Fruit fly (Drosophila melanogaster) whole organism, prepupa: ENCODE results near the gene CG7573.

Experiments
- Blimp-1 ChIP-seq: fragments of 200-800 bp; sonication (Bioruptor generic); optimal IDR thresholded peaks from 3 replicates; lab custom pipeline; 2017; ENCODE audit warnings: missing biosample characterization, missing genetic modification characterization, mild to moderate bottlenecking, moderate library complexity, missing genetic modification reagents
- CG10669 ChIP-seq: fragments of 200-800 bp; sonication (Bioruptor generic); optimal IDR thresholded peaks from 3 replicates; lab custom pipeline; 2018; ENCODE audit warnings: missing biosample characterization, mild to moderate bottlenecking, missing genetic modification characterization, moderate library complexity
- CG11294 ChIP-seq: fragments of 200-800 bp; sonication (Bioruptor generic); IDR thresholded peaks from 2 replicates; pipeline ENCODE4 v1.3.6; 2022; ENCODE audit warnings: missing biosample characterization, missing genetic modification characterization
- CG11902 ChIP-seq: fragments of 200-800 bp; sonication (Bioruptor generic); optimal IDR thresholded peaks from 3 replicates; lab custom pipeline; 2016; ENCODE audit warnings: missing biosample characterization, missing genetic modification characterization
- CG15336 ChIP-seq: fragments of 200-800 bp; sonication (Bioruptor generic); IDR thresholded peaks from 2 replicates; pipeline ENCODE4 v1.3.6; 2022; ENCODE audit warnings: missing biosample characterization, missing genetic modification characterization
- CG1621 ChIP-seq: fragments of 200-800 bp; sonication (Bioruptor generic); optimal IDR thresholded peaks from 3 replicates; lab custom pipeline; 2018; ENCODE audit warnings: missing biosample characterization, mild to moderate bottlenecking, missing genetic modification characterization
- CG3032 ChIP-seq: fragments of 200-800 bp; optimal IDR thresholded peaks from 2 replicates; lab custom pipeline; 2019; ENCODE audit warnings: missing biosample characterization, mild to moderate bottlenecking, missing genetic modification characterization, moderate library complexity
- CG32006 ChIP-seq: fragments of 200-800 bp; sonication (Bioruptor generic); optimal IDR thresholded peaks from 3 replicates; lab custom pipeline; 2017; ENCODE audit warnings: missing biosample characterization, mild to moderate bottlenecking, missing genetic modification characterization
- CG3919 ChIP-seq: fragments of 200-800 bp; sonication (Bioruptor generic); optimal IDR thresholded peaks from 3 replicates; lab custom pipeline; 2016; ENCODE audit warnings: missing biosample characterization, missing genetic modification characterization
- CG6276 ChIP-seq: fragments of 200-800 bp; sonication (Bioruptor generic); optimal IDR thresholded peaks from 2 replicates; lab custom pipeline; 2017; ENCODE audit warnings: missing biosample characterization, mild to moderate bottlenecking, missing genetic modification characterization
- CG6792 ChIP-seq: fragments of 200-800 bp; sonication (Bioruptor generic); optimal IDR thresholded peaks from 3 replicates; lab custom pipeline; 2016; ENCODE audit warnings: missing biosample characterization, missing genetic modification characterization
- CG6808 ChIP-seq: fragments of 200-800 bp; sonication (Bioruptor generic); optimal IDR thresholded peaks from 3 replicates; lab custom pipeline; 2017; ENCODE audit warnings: missing biosample characterization, missing genetic modification characterization, mild to moderate bottlenecking, moderate library complexity, missing genetic modification reagents
- CG6854 ChIP-seq: fragments of 200-800 bp; sonication (Bioruptor generic); optimal IDR thresholded peaks from 2 replicates; lab custom pipeline; 2017; ENCODE audit warnings: missing biosample characterization, mild to moderate bottlenecking, missing genetic modification characterization
- CG8319 ChIP-seq: fragments of 200-800 bp; sonication (Bioruptor generic); optimal IDR thresholded peaks from 3 replicates; lab custom pipeline; 2016; ENCODE audit warnings: missing biosample characterization, missing genetic modification characterization
- Eip93F ChIP-seq: fragments of 200-800 bp; sonication (Bioruptor generic); optimal IDR thresholded peaks from 2 replicates; lab custom pipeline; 2016; ENCODE audit warnings: missing biosample characterization, mild to moderate bottlenecking, missing genetic modification characterization
- Ets21C ChIP-seq: fragments of 200-800 bp; sonication (Bioruptor generic); optimal IDR thresholded peaks from 3 replicates; lab custom pipeline; 2016; ENCODE audit warnings: missing biosample characterization, missing genetic modification characterization
- Ets96B ChIP-seq: fragments of 200-800 bp; optimal IDR thresholded peaks from 2 replicates; lab custom pipeline; 2019; ENCODE audit warnings: missing biosample characterization, mild to moderate bottlenecking, missing genetic modification characterization, moderate library complexity
- Gug ChIP-seq: fragments of 200-800 bp; sonication (Bioruptor generic); IDR thresholded peaks from 2 replicates; pipeline ENCODE4 v1.3.6; 2022; ENCODE audit warnings: missing biosample characterization, missing genetic modification characterization
- Hr38 ChIP-seq: sonication (Bioruptor generic); optimal IDR thresholded peaks from 2 replicates; lab custom pipeline; 2016; ENCODE audit warnings: missing biosample characterization, missing genetic modification characterization
- Hr39 ChIP-seq: fragments of 200-800 bp; sonication (Bioruptor generic); optimal IDR thresholded peaks from 2 replicates; lab custom pipeline; 2016; ENCODE audit warnings: missing biosample characterization, missing genetic modification characterization
- Lpt ChIP-seq: fragments of 200-800 bp; sonication (Bioruptor generic); optimal IDR thresholded peaks from 3 replicates; lab custom pipeline; 2016; ENCODE audit warnings: missing biosample characterization, missing genetic modification characterization
- Sox14 ChIP-seq: fragments of 200-800 bp; sonication (Bioruptor generic); optimal IDR thresholded peaks from 3 replicates; lab custom pipeline; 2016; ENCODE audit warnings: missing biosample characterization, missing genetic modification characterization
- Sox15 ChIP-seq: fragments of 200-800 bp; sonication (Bioruptor generic); optimal IDR thresholded peaks from 3 replicates; lab custom pipeline; 2016; ENCODE audit warnings: missing biosample characterization, missing genetic modification characterization
- acj6 ChIP-seq: fragments of 200-800 bp; sonication (Bioruptor generic); optimal IDR thresholded peaks from 3 replicates; lab custom pipeline; 2016; ENCODE audit warnings: missing biosample characterization, missing genetic modification characterization
- cyc ChIP-seq: fragments of 200-800 bp; sonication (Bioruptor generic); optimal IDR thresholded peaks from 3 replicates; lab custom pipeline; 2016; ENCODE audit warnings: missing biosample characterization, missing genetic modification characterization
- dac ChIP-seq: fragments of 200-800 bp; sonication (Bioruptor generic); optimal IDR thresholded peaks from 2 replicates; lab custom pipeline; 2017; ENCODE audit warnings: missing biosample characterization, mild to moderate bottlenecking, missing genetic modification characterization
- dsx ChIP-seq: fragments of 200-800 bp; optimal IDR thresholded peaks from 3 replicates; lab custom pipeline; 2019; ENCODE audit warnings: missing biosample characterization, mild to moderate bottlenecking, missing genetic modification characterization, moderate library complexity; ENCODE audit not compliant: poor library complexity, severe bottlenecking
- eg ChIP-seq: fragments of 200-800 bp; sonication (Bioruptor generic); IDR thresholded peaks from 3 replicates; pipeline ENCODE4 v1.3.6; 2022; ENCODE audit warnings: missing biosample characterization, missing genetic modification characterization
- esn ChIP-seq: fragments of 200-800 bp; sonication (Bioruptor generic); optimal IDR thresholded peaks from 2 replicates; lab custom pipeline; 2016; ENCODE audit warnings: missing biosample characterization, mild to moderate bottlenecking, missing genetic modification characterization, moderate library complexity
- fkh ChIP-seq: fragments of 200-800 bp; sonication (Bioruptor generic); optimal IDR thresholded peaks from 3 replicates; lab custom pipeline; 2017; ENCODE audit warnings: missing biosample characterization, mild to moderate bottlenecking, missing genetic modification characterization, moderate library complexity
- lz ChIP-seq: fragments of 200-800 bp; sonication (Bioruptor generic); optimal IDR thresholded peaks from 3 replicates; lab custom pipeline; 2016; ENCODE audit warnings: missing biosample characterization, missing genetic modification characterization
- net ChIP-seq: fragments of 200-800 bp; sonication (Bioruptor generic); optimal IDR thresholded peaks from 3 replicates; lab custom pipeline; 2016; ENCODE audit warnings: missing biosample characterization, missing genetic modification characterization
- pdm3 ChIP-seq: fragments of 200-800 bp; sonication (Bioruptor generic); optimal IDR thresholded peaks from 3 replicates; lab custom pipeline; 2016; ENCODE audit warnings: missing biosample characterization, missing genetic modification characterization
- salr ChIP-seq, 2 experiments: fragments of 200-800 bp; sonication (Bioruptor generic); optimal IDR thresholded peaks; 3 replicates each; lab custom pipeline; 2016 to 2018; ENCODE audit warnings: missing biosample characterization in 2 of 2, missing genetic modification characterization in 2 of 2, mild to moderate bottlenecking in 1 of 2
- spab ChIP-seq: fragments of 200-800 bp; sonication (Bioruptor generic); optimal IDR thresholded peaks from 2 replicates; lab custom pipeline; 2017; ENCODE audit warnings: missing biosample characterization, mild to moderate bottlenecking, missing genetic modification characterization, missing genetic modification reagents
- ss ChIP-seq, 2 experiments: fragments of 200-800 bp; sonication (Bioruptor generic); optimal IDR thresholded peaks; 2 replicates in 1 of 2; 3 replicates in 1 of 2; lab custom pipeline; 2017 to 2018; ENCODE audit warnings: mild to moderate bottlenecking in 2 of 2, missing biosample characterization in 2 of 2, missing genetic modification characterization in 2 of 2, moderate library complexity in 1 of 2
- svp ChIP-seq: fragments of 200-800 bp; sonication (Bioruptor generic); peaks from one replicate; lab custom pipeline; 2016; ENCODE audit warnings: missing biosample characterization, missing genetic modification characterization
- topi ChIP-seq: fragments of 200-800 bp; sonication (Bioruptor generic); optimal IDR thresholded peaks from 3 replicates; lab custom pipeline; 2016; ENCODE audit warnings: missing biosample characterization, missing genetic modification characterization
- vri ChIP-seq: fragments of 200-800 bp; sonication (Bioruptor generic); optimal IDR thresholded peaks from 3 replicates; lab custom pipeline; 2016; ENCODE audit warnings: missing biosample characterization, mild to moderate bottlenecking, missing genetic modification characterization

CG7573 gene

DNA sequence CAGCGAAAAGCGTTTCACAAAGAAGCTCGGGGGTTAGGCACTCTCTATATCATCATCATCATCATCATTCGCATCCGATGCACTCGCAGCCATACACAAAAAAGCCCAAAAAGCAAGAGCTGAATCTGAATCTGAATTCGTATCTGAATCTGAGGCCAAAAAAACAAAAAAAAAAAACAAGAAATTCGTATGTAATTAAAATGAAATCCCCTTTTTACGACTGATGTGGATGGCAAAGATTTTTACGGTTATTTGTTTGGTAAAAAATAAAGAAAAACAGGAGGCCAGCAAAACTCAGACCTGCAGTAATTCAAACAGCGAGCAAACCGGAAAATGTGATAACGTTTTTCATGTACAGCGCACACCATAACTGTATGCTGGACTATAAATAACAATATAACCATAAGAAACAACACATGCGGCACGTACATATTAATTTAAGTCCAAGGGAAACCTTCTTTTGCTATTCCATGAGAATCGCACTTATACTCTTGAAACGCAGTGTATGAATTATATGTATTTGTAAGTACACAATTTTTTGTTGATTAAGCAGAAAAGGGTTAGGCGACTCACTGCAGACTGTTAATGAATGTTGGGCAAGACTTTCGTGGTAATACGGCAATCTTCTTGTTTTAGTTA lies 7.1 kb downstream of the CG7573 start (continued):
- TF ChIP-seq CG6808 (GFP tag; lab: Kevin White, UChicago): peak; percentile 48
- peak; percentile 85 for TF ChIP-seq CG6792
- TF ChIP-seq CG11294 (GFP tag; lab: Robert Waterston, UW): peak; percentile 68; the same call in 1 of the 2 replicates
- TF ChIP-seq CG15336: peak; percentile 77
- peak; percentile 82 for TF ChIP-seq CG3919 (GFP tag; lab: Kevin White, UChicago)
- TF ChIP-seq Hr39: peak; percentile 98
- peak; percentile 56 for TF ChIP-seq CG1621 (tag; lab: Kevin White, UChicago)
- peak; percentile 15 for TF ChIP-seq Lpt (GFP tag; lab: Kevin White, UChicago)
- peak; percentile 91 for TF ChIP-seq Eip93F (GFP tag; lab: Kevin White, UChicago)
- peak; percentile 94 for TF ChIP-seq Ets21C (GFP tag; lab: Kevin White, UChicago)
- TF ChIP-seq ss (GFP tag; optimal IDR thresholded peaks at IDR 0.05; lab: Kevin White, UChicago): peak in 1 of 2 experiments; percentile 62
- peak; percentile 74 for TF ChIP-seq CG32006 (GFP tag; lab: Kevin White, UChicago)
- TF ChIP-seq acj6 (GFP tag; lab: Kevin White, UChicago): peak; percentile 88
- TF ChIP-seq Gug (GFP tag; lab: Robert Waterston, UW): peak; percentile 73

DNA sequence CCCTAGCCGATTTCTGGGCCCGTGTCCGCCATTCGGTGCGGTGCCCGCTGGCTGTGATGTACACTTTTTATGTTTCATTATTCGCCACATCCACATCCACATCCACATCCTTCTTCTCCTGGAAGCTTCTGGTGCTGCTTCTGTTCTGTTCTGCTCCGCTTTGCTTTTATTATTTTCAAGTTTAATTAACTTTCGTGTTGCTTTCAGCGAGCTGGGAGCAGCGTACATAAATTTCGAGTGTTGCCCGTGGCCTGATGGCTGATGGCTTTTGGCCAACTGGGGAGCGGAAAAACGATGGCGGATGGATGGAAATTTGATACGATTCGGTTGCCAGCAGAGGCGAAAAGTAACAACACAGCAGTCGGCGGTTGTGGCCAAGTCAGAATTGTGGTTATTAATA lies 8.6 kb downstream of the CG7573 start:
- TF ChIP-seq CG6854 (GFP tag; lab: Kevin White, UChicago): peak; percentile 63
- peak; percentile 7 for TF ChIP-seq dsx (GFP tag; lab: Kevin White, UChicago)
- TF ChIP-seq Ets96B (tag; lab: Kevin White, UChicago): no peak
- peak; percentile 4 for TF ChIP-seq CG6808 (GFP tag; lab: Kevin White, UChicago)

DNA sequence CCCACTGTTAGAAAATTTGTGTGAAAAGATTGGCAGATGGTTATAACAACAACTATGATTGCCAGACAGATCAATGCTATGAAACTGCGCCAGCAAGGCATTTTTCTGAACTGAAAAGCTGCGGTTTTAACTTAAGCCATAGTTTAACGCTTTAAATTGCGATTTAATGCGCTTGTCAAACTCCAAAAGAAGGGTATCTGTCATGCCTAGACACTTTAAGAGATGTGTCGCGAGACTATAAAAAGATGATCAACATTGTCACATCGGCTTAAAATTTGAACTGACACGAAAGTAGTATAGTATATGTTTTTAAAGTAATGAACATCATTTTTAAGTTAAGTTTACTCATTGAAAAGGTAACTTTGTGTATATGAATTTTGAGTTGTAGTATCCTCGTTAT lies 10.1 kb downstream of the CG7573 start, which contains the start of gene CG6168:
CG6168 (minus strand) TSS at position 101 of the 400 bp plus-strand sequence.
- TF ChIP-seq CG3919 (GFP tag; lab: Kevin White, UChicago) (no peak), Hr38 (GFP tag; lab: Kevin White, UChicago) (no peak), lz (no peak), dac (no peak), topi (GFP tag; lab: Kevin White, UChicago) (no peak), eg (GFP tag; lab: Robert Waterston, UW) (no peak), svp (no peak), Hr39 (no peak), salr (GFP tag; optimal IDR thresholded peaks at IDR 0.05; lab: Kevin White, UChicago) (no peak), cyc (GFP tag; lab: Kevin White, UChicago) (no peak), CG6808 (GFP tag; lab: Kevin White, UChicago) (no peak), Lpt (GFP tag; lab: Kevin White, UChicago) (no peak)

DNA sequence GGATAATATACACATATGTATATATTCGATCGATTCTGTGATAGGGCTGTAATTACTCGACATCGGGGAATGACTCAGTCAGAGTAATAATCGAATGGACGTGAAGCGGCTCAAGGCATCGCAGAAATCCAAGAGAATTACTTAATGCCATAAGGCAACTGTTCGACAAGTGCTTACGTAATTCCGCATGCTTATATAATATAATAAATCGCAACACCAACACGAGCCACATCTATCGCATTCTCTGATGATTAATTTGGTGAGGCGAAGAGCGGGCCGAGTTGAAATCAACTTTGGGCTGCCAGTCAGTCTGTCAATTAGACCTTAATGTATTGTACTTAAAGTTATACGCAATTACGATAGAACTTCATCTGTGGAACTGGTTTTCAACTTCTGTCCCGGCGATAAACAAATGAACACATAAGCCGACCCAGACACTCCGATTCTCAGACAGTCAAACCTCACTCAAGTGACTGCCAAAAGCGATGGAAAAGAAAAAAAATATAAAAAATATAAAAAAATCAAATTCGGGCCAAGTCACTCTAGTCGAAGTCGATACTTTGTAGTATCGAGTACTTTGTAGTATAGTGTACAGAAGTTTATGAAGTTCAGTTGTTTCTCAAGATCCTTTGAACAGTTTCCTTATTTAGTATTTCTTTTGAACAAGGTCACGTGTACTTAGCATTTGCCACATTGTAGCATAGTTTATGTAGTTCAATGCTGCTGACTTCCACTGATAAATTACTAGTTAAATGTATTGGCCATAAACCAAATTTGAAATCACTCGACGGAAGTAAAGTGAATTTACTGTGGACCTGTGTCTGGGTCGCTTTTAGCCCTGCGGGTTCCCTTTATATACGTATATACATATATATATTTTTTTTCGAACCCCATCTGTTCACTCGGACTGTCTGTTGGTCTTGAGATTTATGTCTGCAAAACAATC lies 10.9 kb downstream of the CG7573 start:
- TF ChIP-seq lz (peak; percentile 68), vri (GFP tag; lab: Kevin White, UChicago) (peak; percentile 49), Eip93F (GFP tag; lab: Kevin White, UChicago) (no peak), net (GFP tag; lab: Kevin White, UChicago) (peak; percentile 37), CG6276 (GFP tag; lab: Kevin White, UChicago) (no peak), pdm3 (GFP tag; lab: Kevin White, UChicago) (peak; percentile 61), CG6792 (peak; percentile 23), CG1621 (tag; lab: Kevin White, UChicago) (peak; percentile 24), CG3032 (tag; lab: Kevin White, UChicago) (peak; percentile 44), salr (GFP tag; optimal IDR thresholded peaks at IDR 0.05; lab: Kevin White, UChicago) (peak; percentile 25 to 38), CG8319 (GFP tag; lab: Kevin White, UChicago) (no peak), CG11902 (GFP tag; lab: Kevin White, UChicago) (peak; percentile 38), dsx (GFP tag; lab: Kevin White, UChicago) (peak; percentile 64), esn (GFP tag; lab: Kevin White, UChicago) (peak; percentile 75), acj6 (GFP tag; lab: Kevin White, UChicago) (peak; percentile 54), fkh (GFP tag; lab: Kevin White, UChicago) (no peak), CG11294 (GFP tag; lab: Robert Waterston, UW) (no peak), dac (no peak), CG10669 (peak; percentile 49), CG15336 (0 out of 2 replicates have a peak, but pooled peaks have one; percentile 6), Hr39 (peak; percentile 67), CG6808 (GFP tag; lab: Kevin White, UChicago) (peak; percentile 8), spab (GFP tag; lab: Kevin White, UChicago) (peak; percentile 20), Sox14 (peak; percentile 36), Hr38 (GFP tag; lab: Kevin White, UChicago) (no peak), Blimp-1 (GFP tag; lab: Kevin White, UChicago) (peak; percentile 5), Sox15 (GFP tag; lab: Kevin White, UChicago) (peak; percentile 38)
